Fruit fly (Drosophila melanogaster) whole organism, embryonic: ENCODE measurements around the gene CG33784.

Experiments used
- Atf-2 ChIP-seq: fragments of 200-800 bp; sonication (Bioruptor generic); optimal IDR thresholded peaks from 2 replicates; lab custom pipeline; 2016; ENCODE audit warnings: missing biosample characterization, missing genetic modification characterization
- Atf6 ChIP-seq: fragments of 200-800 bp; sonication (Bioruptor generic); IDR thresholded peaks from 2 replicates; pipeline ENCODE4 v1.3.6; 2022; ENCODE audit warnings: missing biosample characterization, missing genetic modification characterization
- Awh ChIP-seq: fragments of 200-800 bp; sonication (Bioruptor generic); IDR thresholded peaks from 2 replicates; pipeline ENCODE4, ENCODE4 v1.3.6; 2022; ENCODE audit warnings: missing biosample characterization, missing genetic modification characterization
- Blimp-1 ChIP-seq: fragments of 200-800 bp; sonication (Bioruptor generic); optimal IDR thresholded peaks from 3 replicates; lab custom pipeline; 2018; ENCODE audit warnings: missing biosample characterization, missing genetic modification characterization, mild to moderate bottlenecking, moderate library complexity, missing genetic modification reagents
- CG10959 ChIP-seq: fragments of 200-800 bp; sonication (Bioruptor generic); IDR thresholded peaks from 2 replicates; pipeline ENCODE4 v1.3.6; 2022; ENCODE audit warnings: missing biosample characterization, missing genetic modification characterization
- CG11504 ChIP-seq: fragments of 200-800 bp; sonication (Bioruptor generic); optimal IDR thresholded peaks from 3 replicates; lab custom pipeline; 2019; ENCODE audit warnings: missing biosample characterization, mild to moderate bottlenecking, missing genetic modification characterization, moderate library complexity
- CG14050 ChIP-seq: fragments of 200-800 bp; sonication (Bioruptor generic); IDR thresholded peaks from 3 replicates; pipeline ENCODE4 v1.3.6; 2022; ENCODE audit warnings: missing biosample characterization, missing genetic modification characterization
- CG14667 ChIP-seq: fragments of 200-800 bp; sonication (Bioruptor generic); IDR thresholded peaks from 2 replicates; pipeline ENCODE4 v1.3.6; 2022; ENCODE audit warnings: missing biosample characterization, missing genetic modification characterization
- CG14965 ChIP-seq: fragments of 200-800 bp; sonication (Bioruptor generic); optimal IDR thresholded peaks from 2 replicates; lab custom pipeline; 2016; ENCODE audit warnings: missing biosample characterization, missing genetic modification characterization, borderline replicate concordance
- CG15696 ChIP-seq: fragments of 200-800 bp; sonication (Bioruptor generic); optimal IDR thresholded peaks from 2 replicates; lab custom pipeline; 2019; ENCODE audit warnings: missing biosample characterization, mild to moderate bottlenecking, missing genetic modification characterization, moderate library complexity
- CG3163 ChIP-seq: fragments of 200-800 bp; sonication (Bioruptor generic); optimal IDR thresholded peaks from 3 replicates; lab custom pipeline; 2016; ENCODE audit warnings: missing biosample characterization, missing genetic modification characterization
- CG3407 ChIP-seq: fragments of 200-800 bp; sonication (Bioruptor generic); optimal IDR thresholded peaks from 2 replicates; lab custom pipeline; 2018; ENCODE audit warnings: missing biosample characterization, mild to moderate bottlenecking, missing genetic modification characterization
- CG42726 ChIP-seq: fragments of 200-800 bp; sonication (Bioruptor generic); IDR thresholded peaks from 2 replicates; pipeline ENCODE4 v1.3.6; 2022; ENCODE audit warnings: missing biosample characterization, missing genetic modification characterization; ENCODE audit not compliant: partially characterized antibody
- CG4404 ChIP-seq: fragments of 200-800 bp; sonication (Bioruptor generic); IDR thresholded peaks from 2 replicates; pipeline ENCODE4 v1.3.6; 2022; ENCODE audit warnings: missing biosample characterization, missing genetic modification characterization
- CG7372 ChIP-seq: fragments of 200-800 bp; sonication (Bioruptor generic); IDR thresholded peaks from 2 replicates; pipeline ENCODE4 v1.3.6; 2022; ENCODE audit warnings: missing biosample characterization, missing genetic modification characterization
- CG7839 ChIP-seq: fragments of 200-800 bp; sonication (Bioruptor generic); optimal IDR thresholded peaks from 3 replicates; lab custom pipeline; 2018; ENCODE audit warnings: missing biosample characterization, mild to moderate bottlenecking, missing genetic modification characterization, moderate library complexity
- CG8944 ChIP-seq: fragments of 200-800 bp; sonication (Bioruptor generic); optimal IDR thresholded peaks from 3 replicates; lab custom pipeline; 2016; ENCODE audit warnings: missing biosample characterization, missing genetic modification characterization
- Dp ChIP-seq: fragments of 200-800 bp; sonication (Bioruptor generic); optimal IDR thresholded peaks from 2 replicates; lab custom pipeline; 2018; ENCODE audit warnings: missing biosample characterization, mild to moderate bottlenecking, missing genetic modification characterization, moderate library complexity
- E2f1 ChIP-seq: fragments of 200-800 bp; sonication (Bioruptor generic); IDR thresholded peaks from 2 replicates; pipeline ENCODE4 v1.3.6; 2022; ENCODE audit warnings: missing biosample characterization, missing genetic modification characterization
- Elba2 ChIP-seq: fragments of 200-800 bp; sonication (Bioruptor generic); optimal IDR thresholded peaks from 3 replicates; lab custom pipeline; 2016; ENCODE audit warnings: missing biosample characterization, missing genetic modification characterization
- Fer3 ChIP-seq: fragments of 200-800 bp; sonication (Bioruptor generic); optimal IDR thresholded peaks from 2 replicates; lab custom pipeline; 2018; ENCODE audit warnings: missing biosample characterization, mild to moderate bottlenecking, missing genetic modification characterization, moderate library complexity
- Meics ChIP-seq: fragments of 200-800 bp; sonication (Bioruptor generic); optimal IDR thresholded peaks from 2 replicates; lab custom pipeline; 2017; ENCODE audit warnings: missing biosample characterization, mild to moderate bottlenecking, missing genetic modification characterization
- Poxn ChIP-seq: fragments of 200-800 bp; sonication (Bioruptor generic); IDR thresholded peaks from 2 replicates; pipeline ENCODE4 v1.3.6; 2022; ENCODE audit warnings: missing biosample characterization, missing genetic modification characterization
- Scr ChIP-seq: fragments of 200-800 bp; sonication (Bioruptor generic); IDR thresholded peaks from 2 replicates; pipeline ENCODE4 v1.3.6; 2022; ENCODE audit warnings: missing biosample characterization, missing genetic modification characterization; ENCODE audit not compliant: partially characterized antibody
- Sin3A ChIP-seq: fragments of >200 bp; optimal IDR thresholded peaks from 2 replicates; lab custom pipeline; 2018
- Six4 ChIP-seq: fragments of 200-800 bp; sonication (Bioruptor generic); optimal IDR thresholded peaks from 2 replicates; lab custom pipeline; 2016; ENCODE audit warnings: missing biosample characterization, missing genetic modification characterization
- Taf1 ChIP-seq: fragments of 200-800 bp; sonication (Bioruptor generic); IDR thresholded peaks from 2 replicates; pipeline ENCODE4 v1.3.6; 2022; ENCODE audit warnings: missing biosample characterization, missing genetic modification characterization
- abd-A ChIP-seq: fragments of 200-800 bp; sonication (Bioruptor generic); optimal IDR thresholded peaks from 3 replicates; lab custom pipeline; 2019; ENCODE audit warnings: missing biosample characterization, mild to moderate bottlenecking, missing genetic modification characterization, moderate library complexity
- cad ChIP-seq: fragments of >200 bp; optimal IDR thresholded peaks from 2 replicates; lab custom pipeline; 2017; ENCODE audit warnings: missing biosample characterization, missing genetic modification characterization
- crc ChIP-seq: fragments of 200-800 bp; sonication (Bioruptor generic); optimal IDR thresholded peaks from 2 replicates; lab custom pipeline; 2016; ENCODE audit warnings: missing biosample characterization, missing genetic modification characterization
- cwo ChIP-seq: fragments of 200-800 bp; sonication (Bioruptor generic); optimal IDR thresholded peaks from 3 replicates; lab custom pipeline; 2017; ENCODE audit warnings: missing biosample characterization, missing genetic modification characterization, mild to moderate bottlenecking, moderate library complexity, missing genetic modification reagents
- dpn ChIP-seq, 2 experiments: fragments of 200-800 bp; sonication (Bioruptor generic); optimal IDR thresholded peaks; 3 replicates each; lab custom pipeline; 2016; ENCODE audit warnings: missing biosample characterization in 2 of 2, missing genetic modification characterization in 2 of 2
- ham ChIP-seq: fragments of 200-800 bp; sonication (Bioruptor generic); IDR thresholded peaks from 2 replicates; pipeline ENCODE4 v1.3.6; 2022; ENCODE audit warnings: missing biosample characterization, missing genetic modification characterization
- jing ChIP-seq: fragments of 200-800 bp; sonication (Bioruptor generic); optimal IDR thresholded peaks from 2 replicates; lab custom pipeline; 2018; ENCODE audit warnings: missing biosample characterization, mild to moderate bottlenecking, missing genetic modification characterization
- luna ChIP-seq: fragments of 200-800 bp; sonication (Bioruptor generic); optimal IDR thresholded peaks from 2 replicates; lab custom pipeline; 2016; ENCODE audit warnings: missing biosample characterization, missing genetic modification characterization
- mam ChIP-seq: fragments of 200-800 bp; sonication (Bioruptor generic); optimal IDR thresholded peaks from 3 replicates; lab custom pipeline; 2016; ENCODE audit warnings: missing biosample characterization, missing genetic modification characterization
- mirr ChIP-seq: fragments of 200-800 bp; sonication (Bioruptor generic); optimal IDR thresholded peaks from 3 replicates; lab custom pipeline; 2018; ENCODE audit warnings: missing biosample characterization, mild to moderate bottlenecking, missing genetic modification characterization
- oc ChIP-seq: fragments of 200-800 bp; sonication (Bioruptor generic); optimal IDR thresholded peaks from 2 replicates; lab custom pipeline; 2018; ENCODE audit warnings: missing biosample characterization, mild to moderate bottlenecking, missing genetic modification characterization, moderate library complexity
- odd ChIP-seq: fragments of 200-800 bp; sonication (Bioruptor generic); optimal IDR thresholded peaks from 2 replicates; lab custom pipeline; 2017; ENCODE audit warnings: missing biosample characterization, mild to moderate bottlenecking, missing genetic modification characterization
- p53 ChIP-seq: fragments of 200-800 bp; sonication (Bioruptor generic); optimal IDR thresholded peaks from 2 replicates; lab custom pipeline; 2016; ENCODE audit warnings: missing biosample characterization, missing genetic modification characterization
- pfk ChIP-seq: fragments of 200-800 bp; sonication (Bioruptor generic); optimal IDR thresholded peaks from 2 replicates; lab custom pipeline; 2018; ENCODE audit warnings: missing biosample characterization, mild to moderate bottlenecking, missing genetic modification characterization, moderate library complexity
- phol ChIP-seq: fragments of 200-800 bp; sonication (Bioruptor generic); optimal IDR thresholded peaks from 3 replicates; lab custom pipeline; 2018; ENCODE audit warnings: missing biosample characterization, mild to moderate bottlenecking, missing genetic modification characterization, moderate library complexity
- psq ChIP-seq: fragments of 200-800 bp; sonication (Bioruptor generic); optimal IDR thresholded peaks from 2 replicates; lab custom pipeline; 2017; ENCODE audit warnings: missing biosample characterization, missing genetic modification characterization
- salm ChIP-seq: fragments of 200-800 bp; sonication (Bioruptor generic); optimal IDR thresholded peaks from 2 replicates; lab custom pipeline; 2018; ENCODE audit warnings: missing biosample characterization, mild to moderate bottlenecking, missing genetic modification characterization
- schlank ChIP-seq: fragments of 200-800 bp; sonication (Bioruptor generic); optimal IDR thresholded peaks from 2 replicates; lab custom pipeline; 2018; ENCODE audit warnings: missing biosample characterization, mild to moderate bottlenecking, missing genetic modification characterization
- sim ChIP-seq: fragments of 200-800 bp; sonication (Bioruptor generic); IDR thresholded peaks from 2 replicates; pipeline ENCODE4 v1.3.6; 2022; ENCODE audit warnings: missing biosample characterization, missing genetic modification characterization
- sisA ChIP-seq: fragments of 200-800 bp; sonication (Bioruptor generic); IDR thresholded peaks from 2 replicates; pipeline ENCODE4 v1.3.6; 2022; ENCODE audit warnings: missing biosample characterization, missing genetic modification characterization
- tup ChIP-seq: fragments of 200-800 bp; sonication (Bioruptor generic); optimal IDR thresholded peaks from 2 replicates; lab custom pipeline; 2016; ENCODE audit warnings: missing biosample characterization, mild to moderate bottlenecking, missing genetic modification characterization, moderate library complexity
- vnd ChIP-seq: fragments of 200-800 bp; sonication (Bioruptor generic); IDR thresholded peaks from 3 replicates; pipeline ENCODE4 v1.3.6; 2022; ENCODE audit warnings: missing biosample characterization, missing genetic modification characterization; ENCODE audit not compliant: partially characterized antibody
- wdn ChIP-seq: fragments of 200-800 bp; sonication (Bioruptor generic); IDR thresholded peaks from 2 replicates; pipeline ENCODE4 v1.3.6; 2022; ENCODE audit warnings: missing biosample characterization, missing genetic modification characterization

The CG33784 gene

DNA sequence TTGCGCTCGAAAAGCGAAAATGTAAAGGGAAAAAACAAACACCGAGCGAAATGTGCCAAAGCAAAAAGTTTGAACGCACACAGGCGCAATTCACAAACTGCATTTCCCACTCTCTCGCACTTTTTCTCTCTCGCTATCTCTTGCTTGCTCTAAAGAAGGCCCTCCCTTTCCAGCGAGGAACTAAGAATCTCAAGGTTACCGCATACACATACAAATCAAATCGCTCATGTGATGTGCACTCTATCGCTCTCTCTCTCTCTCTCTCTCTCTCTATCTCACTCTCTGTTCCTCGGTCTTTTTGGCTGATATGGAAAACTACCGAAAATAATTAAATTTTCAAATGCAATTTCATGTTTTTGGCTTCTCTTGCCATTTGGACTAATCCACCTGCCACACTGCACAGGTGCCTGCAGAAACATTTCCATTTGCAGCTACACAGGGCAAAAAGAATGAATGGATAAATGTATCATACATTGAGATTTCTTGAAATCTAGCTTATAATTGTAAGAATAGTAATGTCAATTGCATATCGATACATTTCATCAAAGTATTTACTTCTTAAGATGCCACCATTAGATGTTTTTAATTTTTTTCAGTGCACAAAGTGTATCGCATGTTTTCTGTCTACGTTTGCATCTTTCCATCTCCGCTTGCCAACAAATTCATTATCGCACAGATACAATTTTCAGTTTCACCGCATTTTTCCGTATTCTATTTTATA is 11.7 kb downstream of the CG33784 start (continued):
- TF ChIP-seq abd-A (tag; lab: Kevin White, UChicago) (no peak), dpn (GFP tag; optimal IDR thresholded peaks at IDR 0.05; lab: Kevin White, UChicago) (peak in 1 of 2 experiments; percentile 4), Dp (GFP tag; lab: Kevin White, UChicago) (no peak), CG7372 (GFP tag; lab: Robert Waterston, UW) (no peak), CG7839 (peak; percentile 35), salm (tag; lab: Kevin White, UChicago) (no peak), phol (tag; lab: Kevin White, UChicago) (peak; percentile 42), tup (GFP tag; lab: Kevin White, UChicago) (no peak), CG14667 (GFP tag; lab: Robert Waterston, UW) (no peak), Sin3A (lab: Kevin White, UChicago) (no peak), vnd (GFP tag; lab: Robert Waterston, UW) (no peak), oc (tag; lab: Kevin White, UChicago) (no peak), sim (GFP tag; lab: Robert Waterston, UW) (no peak), cad (GFP tag; lab: Kevin White, UChicago) (no peak), CG4404 (GFP tag; lab: Robert Waterston, UW) (no peak), CG3407 (GFP tag; lab: Kevin White, UChicago) (no peak), Six4 (GFP tag; lab: Kevin White, UChicago) (no peak), Poxn (GFP tag; lab: Robert Waterston, UW) (no peak), CG14965 (GFP tag; lab: Kevin White, UChicago) (no peak), mirr (GFP tag; lab: Kevin White, UChicago) (no peak), wdn (GFP tag; lab: Robert Waterston, UW) (no peak), CG42726 (GFP tag; lab: Robert Waterston, UW) (no peak), psq (no peak), sisA (GFP tag; lab: Robert Waterston, UW) (peak; percentile 58), mam (GFP tag; lab: Kevin White, UChicago) (peak; percentile 41), Fer3 (tag; lab: Kevin White, UChicago) (no peak), Taf1 (GFP tag; lab: Robert Waterston, UW) (no peak), Atf-2 (GFP tag; lab: Kevin White, UChicago) (peak; percentile 1), CG3163 (no peak), odd (GFP tag; lab: Kevin White, UChicago) (no peak), Elba2 (GFP tag; lab: Kevin White, UChicago) (no peak), Scr (GFP tag; lab: Robert Waterston, UW) (no peak), p53 (GFP tag; lab: Kevin White, UChicago) (no peak), luna (no peak), CG10959 (GFP tag; lab: Robert Waterston, UW) (no peak), Awh (GFP tag; lab: Robert Waterston, UW) (no peak), jing (no peak), Blimp-1 (GFP tag; lab: Kevin White, UChicago) (peak; percentile 49), CG11504 (tag; lab: Kevin White, UChicago) (peak; percentile 64), ham (GFP tag; lab: Robert Waterston, UW) (no peak), Meics (GFP tag; lab: Kevin White, UChicago) (peak; percentile 17), crc (GFP tag; lab: Kevin White, UChicago) (no peak), E2f1 (GFP tag; lab: Robert Waterston, UW) (no peak), cwo (GFP tag; lab: Kevin White, UChicago) (no peak), CG15696 (tag; lab: Kevin White, UChicago) (no peak), schlank (tag; lab: Kevin White, UChicago) (no peak), CG14050 (GFP tag; lab: Robert Waterston, UW) (no peak), pfk (GFP tag; lab: Kevin White, UChicago) (no peak), Atf6 (GFP tag; lab: Robert Waterston, UW) (no peak), CG8944 (GFP tag; lab: Kevin White, UChicago) (peak; percentile 2)
